Fruit fly (Drosophila melanogaster): ENCODE data around the gene mRpL24.

Gene mRpL24

dm6 chr2L:4976988-4977551 is 31.9 kb upstream of the mRpL24 start, which contains the start of the genes Gmd and CG3792 (continued):
- TF ChIP-seq CG8632 (GFP tag; optimal IDR thresholded peaks at IDR 0.05), result peak; percentile 92
- peak; percentile 93 for TF ChIP-seq CG11762 (GFP tag; optimal IDR thresholded peaks at IDR 0.05; ENCODE audit: insufficient read depth)
- TF ChIP-seq Eip78C (GFP tag), result peak; percentile 99
- TF ChIP-seq Ets21C (GFP tag; optimal IDR thresholded peaks at IDR 0.05), result no peak
- TF ChIP-seq CG15336 (GFP tag; IDR thresholded peaks at IDR 0.05), result peak; percentile 95
- TF ChIP-seq vri (GFP tag; optimal IDR thresholded peaks at IDR 0.05), result peak; percentile 91
- peak; percentile 91 for TF ChIP-seq CG11902 (GFP tag; optimal IDR thresholded peaks at IDR 0.05)
- peak; percentile 90 for TF ChIP-seq CG1621 (tag; optimal IDR thresholded peaks at IDR 0.05)
- peak; percentile 94 for TF ChIP-seq Hr39 (GFP tag; optimal IDR thresholded peaks at IDR 0.05)
- TF ChIP-seq CG6854 (GFP tag; optimal IDR thresholded peaks at IDR 0.05), result peak; percentile 73
- peak in 1 of 2 experiments; percentile 80 for TF ChIP-seq salr (GFP tag; optimal IDR thresholded peaks at IDR 0.05)
- peak; percentile 90 for TF ChIP-seq Lpt (GFP tag; optimal IDR thresholded peaks at IDR 0.05)
- no peak for TF ChIP-seq OdsH (GFP tag; optimal IDR thresholded peaks at IDR 0.05)
- no peak for TF ChIP-seq pdm3 (GFP tag; optimal IDR thresholded peaks at IDR 0.05)
- TF ChIP-seq Sox14 (GFP tag; optimal IDR thresholded peaks at IDR 0.05), result peak; percentile 95
- peak; percentile 97 for TF ChIP-seq eg (GFP tag; IDR thresholded peaks at IDR 0.05)
- peak; percentile 96 for TF ChIP-seq esn (GFP tag; optimal IDR thresholded peaks at IDR 0.05)
- peak; percentile 94 for TF ChIP-seq lz (GFP tag; optimal IDR thresholded peaks at IDR 0.05)
- TF ChIP-seq CG6792 (GFP tag; optimal IDR thresholded peaks at IDR 0.05), result peak; percentile 92
- no peak for TF ChIP-seq fd85E (GFP tag; optimal IDR thresholded peaks at IDR 0.05)
- TF ChIP-seq dsx (GFP tag; optimal IDR thresholded peaks at IDR 0.05; ENCODE audit: poor library complexity, severe bottlenecking), result peak; percentile 91

dm6 chr2L:4973731-4974415 is 28.7 kb upstream of the mRpL24 start, which contains the start of gene mRpL28:
Gene mRpL28 (plus strand): TSS chr2L:4973976.
- no peak for TF ChIP-seq svp (GFP tag)
- TF ChIP-seq CG10669 (GFP tag; optimal IDR thresholded peaks at IDR 0.05), result no peak
- TF ChIP-seq ss (GFP tag; optimal IDR thresholded peaks at IDR 0.05), result no peak
- TF ChIP-seq achi (GFP tag; optimal IDR thresholded peaks at IDR 0.05), result no peak
- TF ChIP-seq Eip75B (GFP tag; optimal IDR thresholded peaks at IDR 0.05), result no peak
- no peak for TF ChIP-seq CG8119 (GFP tag; IDR thresholded peaks at IDR 0.05)
- TF ChIP-seq CG10631 (GFP tag; optimal IDR thresholded peaks at IDR 0.05), result no peak
- no peak for TF ChIP-seq Sox15 (GFP tag; optimal IDR thresholded peaks at IDR 0.05)
- TF ChIP-seq CG15336 (GFP tag; IDR thresholded peaks at IDR 0.05), result no peak
- no peak for TF ChIP-seq topi (GFP tag; optimal IDR thresholded peaks at IDR 0.05)
- no peak for TF ChIP-seq CG9139 (GFP tag; optimal IDR thresholded peaks at IDR 0.05)
- no peak for TF ChIP-seq acj6 (GFP tag; optimal IDR thresholded peaks at IDR 0.05)
- no peak for TF ChIP-seq CG7368 (GFP tag; optimal IDR thresholded peaks at IDR 0.05)
- no peak; the same call in 2 of the 3 replicates for TF ChIP-seq CG6163 (GFP tag; IDR thresholded peaks at IDR 0.05)
- no peak for TF ChIP-seq CG11902 (GFP tag; optimal IDR thresholded peaks at IDR 0.05)
- TF ChIP-seq Smox (GFP tag; optimal IDR thresholded peaks at IDR 0.05), result no peak
- no peak for TF ChIP-seq pdm3 (GFP tag; optimal IDR thresholded peaks at IDR 0.05)
- TF ChIP-seq Ets96B (tag; optimal IDR thresholded peaks at IDR 0.05), result no peak
- peak; percentile 0 for TF ChIP-seq CG3032 (tag; optimal IDR thresholded peaks at IDR 0.05)
- no peak for TF ChIP-seq CG4318 (GFP tag; optimal IDR thresholded peaks at IDR 0.05)
- TF ChIP-seq Gug (GFP tag; IDR thresholded peaks at IDR 0.05), result no peak
- peak; percentile 7 for TF ChIP-seq CG31627 (GFP tag; optimal IDR thresholded peaks at IDR 0.05)
- TF ChIP-seq fd59A (GFP tag; optimal IDR thresholded peaks at IDR 0.05), result no peak
- TF ChIP-seq CG6854 (GFP tag; optimal IDR thresholded peaks at IDR 0.05), result peak; percentile 1
- TF ChIP-seq CG6276 (GFP tag; optimal IDR thresholded peaks at IDR 0.05), result no peak
- TF ChIP-seq esn (GFP tag; optimal IDR thresholded peaks at IDR 0.05), result peak; percentile 47
- TF ChIP-seq CG16779 (tag; optimal IDR thresholded peaks at IDR 0.05), result no peak
- TF ChIP-seq CG6792 (GFP tag; optimal IDR thresholded peaks at IDR 0.05), result no peak
- no peak for TF ChIP-seq Hr4 (GFP tag; optimal IDR thresholded peaks at IDR 0.05)
- no peak for TF ChIP-seq Eip78C (GFP tag)
- no peak for TF ChIP-seq CG34406 (GFP tag; optimal IDR thresholded peaks at IDR 0.05)
